Fruit fly (Drosophila melanogaster) whole organism, embryonic: ENCODE measurements around the gene CG32121.

Experiments used
- Abd-B ChIP-seq: fragments of 200-800 bp; sonication (Bioruptor generic); optimal IDR thresholded peaks from 2 replicates; lab custom pipeline; 2018; ENCODE audit warnings: missing biosample characterization, mild to moderate bottlenecking, missing genetic modification characterization, moderate library complexity
- Asciz ChIP-seq: fragments of 200-800 bp; sonication (Bioruptor generic); optimal IDR thresholded peaks from 2 replicates; lab custom pipeline; 2017; ENCODE audit warnings: missing biosample characterization, mild to moderate bottlenecking, missing genetic modification characterization, missing genetic modification reagents
- Atf6 ChIP-seq: fragments of 200-800 bp; sonication (Bioruptor generic); IDR thresholded peaks from 2 replicates; pipeline ENCODE4 v1.3.6; 2022; ENCODE audit warnings: missing biosample characterization, missing genetic modification characterization
- CG10366 ChIP-seq: fragments of 200-800 bp; sonication (Bioruptor generic); IDR thresholded peaks from 2 replicates; pipeline ENCODE4 v1.3.6; 2022; ENCODE audit warnings: missing biosample characterization, missing genetic modification characterization
- CG10543 ChIP-seq: fragments of 200-800 bp; sonication (Bioruptor generic); optimal IDR thresholded peaks from 3 replicates; lab custom pipeline; 2017; ENCODE audit warnings: missing biosample characterization, mild to moderate bottlenecking, missing genetic modification characterization, moderate library complexity
- CG12769 ChIP-seq: fragments of 200-800 bp; sonication (Bioruptor generic); optimal IDR thresholded peaks from 2 replicates; lab custom pipeline; 2019; ENCODE audit warnings: missing biosample characterization, mild to moderate bottlenecking, missing genetic modification characterization, moderate library complexity
- CG13287 ChIP-seq: fragments of 200-800 bp; sonication (Bioruptor generic); IDR thresholded peaks from 2 replicates; pipeline ENCODE4 v1.3.6; 2022; ENCODE audit warnings: missing biosample characterization, missing genetic modification characterization; ENCODE audit not compliant: partially characterized antibody
- CG13424 ChIP-seq: fragments of 200-800 bp; sonication (Bioruptor generic); optimal IDR thresholded peaks from 2 replicates; lab custom pipeline; 2019; ENCODE audit warnings: missing biosample characterization, mild to moderate bottlenecking, missing genetic modification characterization, moderate library complexity
- CG14050 ChIP-seq: fragments of 200-800 bp; sonication (Bioruptor generic); IDR thresholded peaks from 3 replicates; pipeline ENCODE4 v1.3.6; 2022; ENCODE audit warnings: missing biosample characterization, missing genetic modification characterization
- CG14710 ChIP-seq: fragments of 200-800 bp; sonication (Bioruptor generic); optimal IDR thresholded peaks from 3 replicates; lab custom pipeline; 2019; ENCODE audit warnings: missing biosample characterization, mild to moderate bottlenecking, missing genetic modification characterization, moderate library complexity
- CG15601 ChIP-seq: fragments of 200-800 bp; sonication (Bioruptor generic); optimal IDR thresholded peaks from 3 replicates; lab custom pipeline; 2019; ENCODE audit warnings: missing biosample characterization, mild to moderate bottlenecking, missing genetic modification characterization, moderate library complexity
- CG15696 ChIP-seq: fragments of 200-800 bp; sonication (Bioruptor generic); optimal IDR thresholded peaks from 2 replicates; lab custom pipeline; 2019; ENCODE audit warnings: missing biosample characterization, mild to moderate bottlenecking, missing genetic modification characterization, moderate library complexity
- CG17829 ChIP-seq: fragments of 200-800 bp; optimal IDR thresholded peaks from 2 replicates; lab custom pipeline; 2019; ENCODE audit warnings: missing biosample characterization, mild to moderate bottlenecking, missing genetic modification characterization, moderate library complexity
- CG18262 ChIP-seq: fragments of 200-800 bp; optimal IDR thresholded peaks from 3 replicates; lab custom pipeline; 2019; ENCODE audit warnings: missing biosample characterization, mild to moderate bottlenecking, missing genetic modification characterization, moderate library complexity
- CG31441 ChIP-seq: fragments of 200-800 bp; sonication (Bioruptor generic); IDR thresholded peaks from 2 replicates; pipeline ENCODE4 v1.3.6; 2022; ENCODE audit warnings: missing biosample characterization, missing genetic modification characterization
- CG3281 ChIP-seq: fragments of 200-800 bp; sonication (Bioruptor generic); optimal IDR thresholded peaks from 3 replicates; lab custom pipeline; 2017; ENCODE audit warnings: missing biosample characterization, mild to moderate bottlenecking, missing genetic modification characterization
- CG4404 ChIP-seq: fragments of 200-800 bp; sonication (Bioruptor generic); IDR thresholded peaks from 2 replicates; pipeline ENCODE4 v1.3.6; 2022; ENCODE audit warnings: missing biosample characterization, missing genetic modification characterization
- CG4820 ChIP-seq: fragments of 200-800 bp; sonication (Bioruptor generic); optimal IDR thresholded peaks from 3 replicates; lab custom pipeline; 2016; ENCODE audit warnings: missing biosample characterization, missing genetic modification characterization
- CG6689 ChIP-seq: fragments of 200-800 bp; sonication (Bioruptor generic); IDR thresholded peaks from 2 replicates; pipeline ENCODE4 v1.3.6; 2022; ENCODE audit warnings: missing biosample characterization, missing genetic modification characterization
- CG7372 ChIP-seq: fragments of 200-800 bp; sonication (Bioruptor generic); IDR thresholded peaks from 2 replicates; pipeline ENCODE4 v1.3.6; 2022; ENCODE audit warnings: missing biosample characterization, missing genetic modification characterization
- CG8478 ChIP-seq: fragments of >200 bp; optimal IDR thresholded peaks from 2 replicates; lab custom pipeline; 2018
- CG8924 ChIP-seq: fragments of 200-800 bp; optimal IDR thresholded peaks from 3 replicates; lab custom pipeline; 2019; ENCODE audit warnings: missing biosample characterization, mild to moderate bottlenecking, missing genetic modification characterization, moderate library complexity
- D ChIP-seq, 2 experiments: fragments of 200-800 bp in 1 of 2; fragments of >200 bp in 1 of 2; sonication (Bioruptor generic) in 1 of 2; optimal IDR thresholded peaks; 2 replicates in 1 of 2; 3 replicates in 1 of 2; lab custom pipeline; 2017; ENCODE audit warnings: mild to moderate bottlenecking in 1 of 2, missing biosample characterization in 1 of 2, missing genetic modification characterization in 1 of 2, missing genetic modification reagents in 1 of 2
- D19A ChIP-seq: fragments of 200-800 bp; optimal IDR thresholded peaks from 3 replicates; lab custom pipeline; 2019; ENCODE audit warnings: missing biosample characterization, mild to moderate bottlenecking, missing genetic modification characterization, moderate library complexity
- HLHmδ ChIP-seq: fragments of 200-800 bp; sonication (Bioruptor generic); optimal IDR thresholded peaks from 2 replicates; lab custom pipeline; 2018; ENCODE audit warnings: missing biosample characterization, mild to moderate bottlenecking, missing genetic modification characterization, moderate library complexity
- Hr51 ChIP-seq, 2 experiments: fragments of 200-800 bp; sonication (Bioruptor generic); optimal IDR thresholded peaks; 2 replicates in 1 of 2; 3 replicates in 1 of 2; lab custom pipeline; 2016 to 2018; ENCODE audit warnings: missing biosample characterization in 2 of 2, missing genetic modification characterization in 2 of 2, mild to moderate bottlenecking in 1 of 2, moderate library complexity in 1 of 2
- Max ChIP-seq: fragments of 200-800 bp; sonication (Bioruptor generic); optimal IDR thresholded peaks from 2 replicates; lab custom pipeline; 2016; ENCODE audit warnings: missing biosample characterization, mild to moderate bottlenecking, missing genetic modification characterization
- NK7.1 ChIP-seq: fragments of 200-800 bp; sonication (Bioruptor generic); optimal IDR thresholded peaks from 3 replicates; lab custom pipeline; 2016; ENCODE audit warnings: missing biosample characterization, missing genetic modification characterization
- Nf-YA ChIP-seq: fragments of 200-800 bp; sonication (Bioruptor generic); IDR thresholded peaks from 2 replicates; pipeline ENCODE4 v1.3.6; 2022; ENCODE audit warnings: missing biosample characterization, missing genetic modification characterization
- Nf-YB ChIP-seq: fragments of 200-800 bp; sonication (Bioruptor generic); optimal IDR thresholded peaks from 3 replicates; lab custom pipeline; 2019; ENCODE audit warnings: missing biosample characterization, mild to moderate bottlenecking, missing genetic modification characterization, moderate library complexity
- Vsx1 ChIP-seq: fragments of 200-800 bp; sonication (Bioruptor generic); optimal IDR thresholded peaks from 2 replicates; lab custom pipeline; 2017; ENCODE audit warnings: missing biosample characterization, mild to moderate bottlenecking, missing genetic modification characterization, missing genetic modification reagents
- aop ChIP-seq: fragments of 200-800 bp; sonication (Bioruptor generic); IDR thresholded peaks from 2 replicates; pipeline ENCODE4 v1.3.6; 2022; ENCODE audit warnings: missing biosample characterization, missing genetic modification characterization
- cg ChIP-seq: fragments of 200-800 bp; sonication (Bioruptor generic); optimal IDR thresholded peaks from 3 replicates; lab custom pipeline; 2019; ENCODE audit warnings: missing biosample characterization, mild to moderate bottlenecking, missing genetic modification characterization, moderate library complexity
- chinmo ChIP-seq: fragments of 200-800 bp; sonication (Bioruptor generic); IDR thresholded peaks from 4 replicates; pipeline ENCODE4 v1.3.6; 2022; ENCODE audit warnings: missing biosample characterization, missing genetic modification characterization; ENCODE audit not compliant: partially characterized antibody
- chn ChIP-seq: fragments of 200-800 bp; sonication (Bioruptor generic); optimal IDR thresholded peaks from 2 replicates; lab custom pipeline; 2016; ENCODE audit warnings: missing biosample characterization, missing genetic modification characterization
- cwo ChIP-seq: fragments of 200-800 bp; sonication (Bioruptor generic); optimal IDR thresholded peaks from 3 replicates; lab custom pipeline; 2017; ENCODE audit warnings: missing biosample characterization, missing genetic modification characterization, mild to moderate bottlenecking, moderate library complexity, missing genetic modification reagents
- disco-r ChIP-seq: fragments of 200-800 bp; sonication (Bioruptor generic); optimal IDR thresholded peaks from 2 replicates; lab custom pipeline; 2016; ENCODE audit warnings: missing biosample characterization, missing genetic modification characterization
- ewg ChIP-seq: fragments of 200-800 bp; sonication (Bioruptor generic); optimal IDR thresholded peaks from 3 replicates; lab custom pipeline; 2017; ENCODE audit warnings: mild to moderate bottlenecking, missing biosample characterization, missing genetic modification reagents, missing genetic modification characterization
- exex ChIP-seq: fragments of 200-800 bp; sonication (Bioruptor generic); optimal IDR thresholded peaks from 4 replicates; lab custom pipeline; 2018; ENCODE audit warnings: missing biosample characterization, mild to moderate bottlenecking, missing genetic modification characterization, moderate library complexity
- fd96Cb ChIP-seq: fragments of 200-800 bp; sonication (Bioruptor generic); optimal IDR thresholded peaks from 2 replicates; lab custom pipeline; 2018; ENCODE audit warnings: missing biosample characterization, mild to moderate bottlenecking, missing genetic modification characterization, moderate library complexity
- gem ChIP-seq: fragments of 200-800 bp; sonication (Bioruptor generic); optimal IDR thresholded peaks from 2 replicates; lab custom pipeline; 2019; ENCODE audit warnings: missing biosample characterization, mild to moderate bottlenecking, missing genetic modification characterization, moderate library complexity
- rib ChIP-seq: fragments of 200-800 bp; sonication (Bioruptor generic); IDR thresholded peaks from 2 replicates; pipeline ENCODE4 v1.3.6; 2022; ENCODE audit warnings: missing biosample characterization, missing genetic modification characterization
- sc ChIP-seq, 3 experiments: fragments of >200 bp in 2 of 3; fragments of 200-800 bp in 1 of 3; sonication (Bioruptor generic) in 1 of 3; optimal IDR thresholded peaks; 2 replicates in 2 of 3; 3 replicates in 1 of 3; lab custom pipeline; 2017; ENCODE audit warnings: mild to moderate bottlenecking in 1 of 3, missing biosample characterization in 1 of 3, missing genetic modification characterization in 1 of 3, missing genetic modification reagents in 1 of 3
- sqz ChIP-seq: fragments of 200-800 bp; sonication (Bioruptor generic); optimal IDR thresholded peaks from 3 replicates; lab custom pipeline; 2018; ENCODE audit warnings: missing biosample characterization, mild to moderate bottlenecking, missing genetic modification characterization
- trem ChIP-seq: fragments of 200-800 bp; optimal IDR thresholded peaks from 3 replicates; lab custom pipeline; 2019; ENCODE audit warnings: missing biosample characterization, mild to moderate bottlenecking, missing genetic modification characterization, moderate library complexity
- zf30C ChIP-seq: fragments of 200-800 bp; sonication (Bioruptor generic); optimal IDR thresholded peaks from 3 replicates; lab custom pipeline; 2018; ENCODE audit warnings: missing biosample characterization, mild to moderate bottlenecking, missing genetic modification characterization
- zfh2 ChIP-seq: fragments of 200-800 bp; sonication (Bioruptor generic); optimal IDR thresholded peaks from 2 replicates; lab custom pipeline; 2016; ENCODE audit warnings: missing biosample characterization, missing genetic modification characterization

CG32121 gene

DNA sequence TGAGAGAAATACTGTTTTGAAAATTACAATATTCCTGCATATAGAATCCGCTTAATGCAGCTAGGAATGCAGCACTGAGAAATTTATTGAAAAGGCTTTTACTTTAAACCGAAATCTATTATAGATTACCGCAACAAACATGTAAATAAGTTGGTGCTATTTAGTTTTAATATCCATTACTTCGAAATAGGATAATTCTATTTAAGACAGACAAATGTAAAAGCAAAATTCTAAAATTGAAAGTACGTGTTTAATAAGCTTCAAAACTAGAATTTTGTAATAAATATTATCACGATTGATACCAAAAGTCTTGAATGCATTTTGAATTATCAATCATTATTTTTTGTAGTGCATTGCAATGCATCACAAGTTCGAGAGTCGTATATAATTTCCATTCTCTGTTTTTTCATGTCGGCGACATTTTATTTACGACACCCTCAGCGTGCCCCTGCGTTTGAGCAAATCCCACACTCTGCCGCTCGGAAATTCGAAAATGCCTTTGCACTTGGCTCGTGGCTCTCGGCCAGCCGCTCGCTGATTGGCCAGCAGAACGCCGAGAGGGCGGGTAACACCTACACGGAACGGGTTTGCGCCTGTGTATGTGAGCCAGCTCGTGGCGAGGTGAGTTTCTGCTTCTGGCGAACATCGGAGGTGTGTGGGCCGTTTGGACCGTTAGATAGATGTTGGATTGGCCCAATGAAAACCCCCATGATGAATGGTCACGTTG is 18.8 kb downstream of the CG32121 start (continued):
- TF ChIP-seq exex (tag; lab: Kevin White, UChicago) (no peak), CG14710 (tag; lab: Kevin White, UChicago) (peak; percentile 76), zf30C (GFP tag; lab: Kevin White, UChicago) (peak; percentile 42), Hr51 (GFP tag; optimal IDR thresholded peaks at IDR 0.05; lab: Kevin White, UChicago) (no peak), ewg (GFP tag; lab: Kevin White, UChicago) (no peak), rib (GFP tag; lab: Robert Waterston, UW) (peak; percentile 32; the same call in 1 of the 2 replicates), sqz (no peak), Nf-YB (peak; percentile 98), cg (GFP tag; lab: Kevin White, UChicago) (peak; percentile 81), CG13287 (GFP tag; lab: Robert Waterston, UW) (0 out of 2 replicates have a peak, but pooled peaks have one; percentile 21), CG8478 (lab: Kevin White, UChicago) (no peak), sc (optimal IDR thresholded peaks at IDR 0.05; lab: Kevin White, UChicago) (no peak), sc (GFP tag; optimal IDR thresholded peaks at IDR 0.05; lab: Kevin White, UChicago) (peak; percentile 30), Vsx1 (GFP tag; lab: Kevin White, UChicago) (no peak), NK7.1 (GFP tag; lab: Kevin White, UChicago) (no peak), CG14050 (GFP tag; lab: Robert Waterston, UW) (no peak), aop (no peak), CG4820 (peak; percentile 32), CG3281 (GFP tag; lab: Kevin White, UChicago) (no peak), gem (peak; percentile 60), zfh2 (GFP tag; lab: Kevin White, UChicago) (no peak), CG18262 (tag; lab: Kevin White, UChicago) (peak; percentile 84), CG15601 (tag; lab: Kevin White, UChicago) (no peak), CG17829 (tag; lab: Kevin White, UChicago) (peak; percentile 35), Atf6 (no peak), chn (GFP tag; lab: Kevin White, UChicago) (peak; percentile 2), CG10366 (GFP tag; lab: Robert Waterston, UW) (no peak), Max (GFP tag; lab: Kevin White, UChicago) (no peak), fd96Cb (tag; lab: Kevin White, UChicago) (peak; percentile 60), CG7372 (GFP tag; lab: Robert Waterston, UW) (no peak), CG13424 (tag; lab: Kevin White, UChicago) (no peak), Asciz (GFP tag; lab: Kevin White, UChicago) (peak; percentile 3), CG8924 (tag; lab: Kevin White, UChicago) (peak; percentile 34), CG12769 (tag; lab: Kevin White, UChicago) (no peak), Nf-YA (GFP tag; lab: Robert Waterston, UW) (peak; percentile 81; the same call in 1 of the 2 replicates), disco-r (GFP tag; lab: Kevin White, UChicago) (no peak), D (optimal IDR thresholded peaks at IDR 0.05; lab: Kevin White, UChicago) (no peak), D (GFP tag; optimal IDR thresholded peaks at IDR 0.05; lab: Kevin White, UChicago) (peak; percentile 64), CG4404 (GFP tag; lab: Robert Waterston, UW) (peak; percentile 46), trem (tag; lab: Kevin White, UChicago) (peak; percentile 6), CG10543 (GFP tag; lab: Kevin White, UChicago) (no peak), chinmo (GFP tag; lab: Robert Waterston, UW) (peak; percentile 49; the same call in 1 of the 4 replicates), Abd-B (GFP tag; lab: Kevin White, UChicago) (peak; percentile 6), CG31441 (GFP tag; lab: Robert Waterston, UW) (peak; percentile 60; the same call in 1 of the 2 replicates), cwo (GFP tag; lab: Kevin White, UChicago) (no peak), D19A (tag; lab: Kevin White, UChicago) (peak; percentile 46), CG6689 (peak; percentile 48), HLHmδ (GFP tag; lab: Kevin White, UChicago) (peak; percentile 20), CG15696 (tag; lab: Kevin White, UChicago) (peak; percentile 57)
